Fruit fly (Drosophila melanogaster) whole organism, pupa: ENCODE results near the gene Kr-h2.

Experiments
- CG10348 ChIP-seq: fragments of 200-800 bp; sonication (Bioruptor generic); IDR thresholded peaks from 2 replicates; pipeline ENCODE4 v1.3.6; 2022; ENCODE audit warnings: missing biosample characterization, missing genetic modification characterization
- CG12605 ChIP-seq: fragments of 200-800 bp; sonication (Bioruptor generic); IDR thresholded peaks from 2 replicates; pipeline ENCODE4 v1.3.6; 2022; ENCODE audit warnings: missing biosample characterization, missing genetic modification characterization
- CG13204 ChIP-seq: fragments of 200-800 bp; sonication (Bioruptor generic); optimal IDR thresholded peaks from 2 replicates; lab custom pipeline; 2018; ENCODE audit warnings: missing biosample characterization, mild to moderate bottlenecking, missing genetic modification characterization, moderate library complexity
- CG14655 ChIP-seq: fragments of 200-800 bp; sonication (Bioruptor generic); optimal IDR thresholded peaks from 3 replicates; lab custom pipeline; 2017; ENCODE audit warnings: mild to moderate bottlenecking, missing biosample characterization, missing genetic modification reagents, missing genetic modification characterization
- CG15710 ChIP-seq: fragments of 200-800 bp; sonication (Bioruptor generic); optimal IDR thresholded peaks from 2 replicates; lab custom pipeline; 2018; ENCODE audit warnings: missing biosample characterization, mild to moderate bottlenecking, missing genetic modification characterization, moderate library complexity
- CG17806 ChIP-seq: fragments of 200-800 bp; sonication (Bioruptor generic); optimal IDR thresholded peaks from 2 replicates; lab custom pipeline; 2018; ENCODE audit warnings: missing biosample characterization, mild to moderate bottlenecking, missing genetic modification characterization, moderate library complexity
- CG32121 ChIP-seq: fragments of 200-800 bp; sonication (Bioruptor generic); IDR thresholded peaks from 2 replicates; pipeline ENCODE4 v1.3.6; 2022; ENCODE audit warnings: missing biosample characterization, missing genetic modification characterization
- CG34367 ChIP-seq: fragments of 200-800 bp; sonication (Bioruptor generic); optimal IDR thresholded peaks from 2 replicates; lab custom pipeline; 2018; ENCODE audit warnings: missing biosample characterization, mild to moderate bottlenecking, missing genetic modification characterization
- CG4496 ChIP-seq: fragments of 200-800 bp; sonication (Bioruptor generic); IDR thresholded peaks from 3 replicates; pipeline ENCODE4 v1.3.6; 2022; ENCODE audit warnings: missing biosample characterization, missing genetic modification characterization
- CG8159 ChIP-seq: fragments of 200-800 bp; sonication (Bioruptor generic); optimal IDR thresholded peaks from 3 replicates; lab custom pipeline; 2018; ENCODE audit warnings: missing biosample characterization, mild to moderate bottlenecking, missing genetic modification characterization, moderate library complexity
- CG8301 ChIP-seq: fragments of 200-800 bp; sonication (Bioruptor generic); optimal IDR thresholded peaks from 2 replicates; lab custom pipeline; 2018; ENCODE audit warnings: missing biosample characterization, mild to moderate bottlenecking, missing genetic modification characterization
- CG9948 ChIP-seq: fragments of 200-800 bp; sonication (Bioruptor generic); optimal IDR thresholded peaks from 2 replicates; lab custom pipeline; 2018; ENCODE audit warnings: missing biosample characterization, mild to moderate bottlenecking, missing genetic modification characterization, moderate library complexity
- D1 ChIP-seq: fragments of 200-800 bp; sonication (Bioruptor generic); optimal IDR thresholded peaks from 2 replicates; lab custom pipeline; 2018; ENCODE audit warnings: missing biosample characterization, mild to moderate bottlenecking, missing genetic modification characterization, moderate library complexity
- EcR ChIP-seq: fragments of 200-800 bp; sonication (Bioruptor generic); optimal IDR thresholded peaks from 3 replicates; lab custom pipeline; 2019; ENCODE audit warnings: missing biosample characterization, missing genetic modification characterization, mild to moderate bottlenecking, moderate library complexity, missing genetic modification reagents
- Ets98B ChIP-seq: fragments of 200-800 bp; sonication (Bioruptor generic); IDR thresholded peaks from 2 replicates; pipeline ENCODE4 v1.3.6; 2022; ENCODE audit warnings: missing biosample characterization, missing genetic modification characterization
- Pif1A ChIP-seq: fragments of 200-800 bp; sonication (Bioruptor generic); optimal IDR thresholded peaks from 3 replicates; lab custom pipeline; 2016; ENCODE audit warnings: missing biosample characterization, missing genetic modification characterization
- Pif1B ChIP-seq: fragments of 200-800 bp; sonication (Bioruptor generic); optimal IDR thresholded peaks from 3 replicates; lab custom pipeline; 2016; ENCODE audit warnings: missing biosample characterization, missing genetic modification characterization
- Snoo ChIP-seq: fragments of 200-800 bp; sonication (Bioruptor generic); optimal IDR thresholded peaks from 3 replicates; lab custom pipeline; 2017; ENCODE audit warnings: missing biosample characterization, mild to moderate bottlenecking, missing genetic modification characterization, inconsistent platforms
- fd96Ca ChIP-seq: fragments of 200-800 bp; sonication (Bioruptor generic); IDR thresholded peaks from 3 replicates; pipeline ENCODE4 v1.3.6; 2022; ENCODE audit warnings: missing biosample characterization, missing genetic modification characterization
- gl ChIP-seq: fragments of 200-800 bp; sonication (Bioruptor generic); optimal IDR thresholded peaks from 2 replicates; lab custom pipeline; 2018; ENCODE audit warnings: missing biosample characterization, mild to moderate bottlenecking, missing genetic modification characterization
- rn ChIP-seq: fragments of 200-800 bp; sonication (Bioruptor generic); IDR thresholded peaks from 2 replicates; pipeline ENCODE4 v1.3.6; 2022; ENCODE audit warnings: missing biosample characterization, missing genetic modification characterization

Kr-h2 gene

DNA sequence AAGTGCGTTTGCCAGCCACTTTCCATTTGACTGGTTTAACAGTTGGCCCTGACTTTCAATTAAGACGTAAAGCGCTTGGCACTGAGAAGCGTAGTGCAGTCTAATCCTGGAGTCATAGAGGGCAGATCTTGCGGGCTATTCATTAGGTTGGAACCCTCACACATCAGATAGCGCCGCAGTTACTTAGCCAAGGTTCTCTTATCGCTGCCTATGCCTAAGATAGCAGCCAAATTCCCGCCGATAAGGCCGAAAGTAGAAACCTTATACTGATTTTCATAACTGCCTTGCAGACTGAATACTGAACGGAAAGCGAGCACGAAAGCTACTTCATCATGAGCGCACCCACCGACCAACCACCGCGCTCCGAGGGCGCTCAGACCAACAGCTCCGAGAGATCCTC is 1.3 kb downstream of the Kr-h2 start:
- TF ChIP-seq CG8301 (tag; lab: Kevin White, UChicago) (no peak), Pif1B (GFP tag; lab: Kevin White, UChicago) (no peak), CG34367 (tag; lab: Kevin White, UChicago) (no peak), CG9948 (no peak), fd96Ca (GFP tag; lab: Robert Waterston, UW) (no peak), rn (GFP tag; lab: Robert Waterston, UW) (no peak), CG32121 (no peak), gl (tag; lab: Kevin White, UChicago) (no peak)
- TF ChIP-seq, all 21 proteins: peak for 0

DNA sequence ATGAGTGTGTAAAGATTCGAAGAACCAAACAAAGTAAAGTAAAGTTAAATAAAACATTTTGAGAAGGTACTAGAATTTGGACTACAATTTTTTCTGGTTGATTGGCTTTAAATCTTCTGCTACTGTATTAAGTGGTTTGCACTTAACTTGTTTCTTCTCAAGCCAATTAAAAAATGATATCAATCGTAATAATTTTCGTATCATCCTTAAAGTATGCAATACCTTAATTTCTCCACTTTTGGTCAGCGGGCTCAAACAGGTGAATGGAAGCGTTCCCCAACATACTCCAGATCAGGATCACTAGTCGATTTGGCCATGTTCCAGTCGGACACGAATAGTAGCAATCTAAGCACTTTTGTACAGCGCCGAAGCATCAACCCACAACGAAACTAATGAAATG is 3.1 kb downstream of the Kr-h2 start:
- TF ChIP-seq Ets98B (GFP tag; lab: Robert Waterston, UW) (no peak), CG32121 (no peak), Snoo (no peak), CG8159 (no peak), Pif1A (GFP tag; lab: Kevin White, UChicago) (no peak), CG4496 (GFP tag; lab: Robert Waterston, UW) (no peak), D1 (no peak), CG8301 (tag; lab: Kevin White, UChicago) (no peak), CG9948 (no peak), Pif1B (GFP tag; lab: Kevin White, UChicago) (no peak), CG17806 (tag; lab: Kevin White, UChicago) (no peak), fd96Ca (GFP tag; lab: Robert Waterston, UW) (no peak), CG34367 (tag; lab: Kevin White, UChicago) (no peak), gl (tag; lab: Kevin White, UChicago) (no peak), CG12605 (no peak)

DNA sequence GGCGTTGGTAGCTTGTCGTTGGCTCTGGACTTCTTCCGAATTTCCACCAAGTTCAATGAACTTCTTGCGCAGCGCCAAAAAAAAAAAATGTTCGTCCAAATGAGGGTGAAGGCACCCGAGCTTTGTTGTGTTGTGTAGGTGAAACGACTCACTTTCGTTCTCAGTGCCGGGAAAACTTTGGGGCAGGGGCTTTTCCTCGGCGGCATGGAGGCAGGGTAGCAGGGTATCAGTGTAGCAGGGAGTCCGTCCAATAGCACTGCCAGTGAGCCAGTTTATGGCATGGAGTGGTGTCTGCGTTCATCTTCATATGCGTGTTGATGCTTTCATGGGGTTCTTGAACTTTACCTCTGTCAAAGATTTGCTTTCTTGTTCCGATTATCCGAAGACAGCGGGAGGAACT is 3.5 kb downstream of the Kr-h2 start:
- TF ChIP-seq CG9948 (no peak), CG12605 (no peak), EcR (GFP tag; lab: Kevin White, UChicago) (peak; percentile 4), CG13204 (GFP tag; lab: Kevin White, UChicago) (no peak), Ets98B (GFP tag; lab: Robert Waterston, UW) (no peak), fd96Ca (GFP tag; lab: Robert Waterston, UW) (no peak), CG4496 (GFP tag; lab: Robert Waterston, UW) (no peak)

DNA sequence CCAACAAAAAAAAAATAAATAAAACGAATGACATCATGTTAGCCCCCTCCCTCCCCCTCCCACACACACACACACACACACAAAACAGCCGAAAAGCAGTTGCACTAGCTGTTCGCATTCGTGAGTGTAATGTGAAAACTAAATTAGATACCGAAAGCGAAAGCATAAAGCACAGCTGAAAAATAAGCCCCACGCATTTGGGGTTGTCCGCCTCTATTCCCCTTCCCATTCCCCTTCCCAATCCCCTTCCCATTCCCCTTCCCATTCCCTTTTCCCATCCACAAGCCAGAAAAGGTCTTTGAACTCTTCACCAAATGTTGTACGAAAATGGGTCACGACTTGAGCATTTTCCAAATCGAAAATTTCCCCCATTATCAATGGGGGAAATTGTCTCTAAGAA is 4.6 kb downstream of the Kr-h2 start:
- TF ChIP-seq CG10348 (GFP tag; lab: Robert Waterston, UW) = no peak
- TF ChIP-seq CG12605 = no peak
- TF ChIP-seq Snoo = no peak
- TF ChIP-seq CG15710 (tag; lab: Kevin White, UChicago) = no peak
- no peak for TF ChIP-seq gl (tag; lab: Kevin White, UChicago)
- TF ChIP-seq CG8159 = no peak
- no peak for TF ChIP-seq rn (GFP tag; lab: Robert Waterston, UW)
- no peak for TF ChIP-seq CG17806 (tag; lab: Kevin White, UChicago)

DNA sequence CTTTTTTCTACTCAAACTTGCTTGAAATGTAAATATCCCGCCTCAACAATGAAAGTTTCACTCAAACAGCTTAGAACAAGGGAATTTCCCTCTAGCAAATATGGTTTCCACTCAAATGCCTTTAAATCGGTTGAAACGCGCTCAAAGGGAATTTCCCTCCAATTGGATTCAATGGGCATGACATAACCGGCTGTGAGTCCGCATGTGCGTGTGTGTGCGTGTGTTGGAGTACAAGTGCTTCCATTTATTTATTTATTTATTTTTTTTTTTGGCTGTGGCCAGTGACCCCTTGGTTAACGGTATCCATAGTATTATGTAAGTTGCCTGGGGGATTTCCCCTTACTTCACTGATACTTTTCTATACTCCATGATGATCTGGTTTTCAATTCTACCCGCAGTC is 5.4 kb downstream of the Kr-h2 start:
- no peak for TF ChIP-seq Snoo
- no peak for TF ChIP-seq Pif1A (GFP tag; lab: Kevin White, UChicago)
- no peak for TF ChIP-seq CG32121
- TF ChIP-seq CG13204 (GFP tag; lab: Kevin White, UChicago) = no peak
- no peak for TF ChIP-seq CG15710 (tag; lab: Kevin White, UChicago)
- no peak for TF ChIP-seq CG12605
- no peak for TF ChIP-seq CG14655
- no peak for TF ChIP-seq CG10348 (GFP tag; lab: Robert Waterston, UW)
- no peak for TF ChIP-seq Ets98B (GFP tag; lab: Robert Waterston, UW)
- no peak for TF ChIP-seq fd96Ca (GFP tag; lab: Robert Waterston, UW)
- no peak for TF ChIP-seq CG17806 (tag; lab: Kevin White, UChicago)
- TF ChIP-seq CG34367 (tag; lab: Kevin White, UChicago) = no peak
- TF ChIP-seq CG8159 = no peak

DNA sequence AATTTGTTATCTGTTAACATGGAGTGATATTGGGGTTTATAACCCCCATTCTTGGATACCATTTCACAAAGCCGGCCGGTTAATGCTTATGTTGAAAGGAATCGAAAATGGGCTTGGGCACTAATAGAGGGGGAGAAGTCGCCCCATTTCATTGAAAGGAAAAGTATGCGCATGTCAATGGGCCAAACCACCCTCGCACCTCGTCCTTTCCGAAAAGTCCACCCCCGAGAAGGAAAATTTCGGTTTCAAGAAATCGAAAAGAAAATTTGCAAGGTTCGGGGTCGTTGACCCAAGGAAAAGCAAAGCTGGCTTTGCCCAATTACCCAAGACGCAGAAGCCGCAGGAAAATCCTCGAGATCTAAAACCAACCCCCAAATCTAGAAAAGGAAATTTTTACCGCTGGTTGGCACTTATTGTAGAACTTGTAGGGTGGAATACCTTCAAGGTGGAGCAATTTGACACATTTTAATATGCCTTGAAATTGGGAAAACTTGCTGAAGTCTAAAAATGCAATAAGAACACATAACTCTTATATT is 6.1 kb downstream of the Kr-h2 start:
- TF ChIP-seq Pif1A (GFP tag; lab: Kevin White, UChicago) (no peak), CG10348 (GFP tag; lab: Robert Waterston, UW) (no peak), D1 (no peak), CG12605 (no peak), CG32121 (no peak), rn (GFP tag; lab: Robert Waterston, UW) (no peak), CG4496 (GFP tag; lab: Robert Waterston, UW) (no peak), CG17806 (tag; lab: Kevin White, UChicago) (no peak), gl (tag; lab: Kevin White, UChicago) (no peak), CG8159 (no peak), CG8301 (tag; lab: Kevin White, UChicago) (no peak), Pif1B (GFP tag; lab: Kevin White, UChicago) (no peak), Snoo (no peak), fd96Ca (GFP tag; lab: Robert Waterston, UW) (no peak), CG9948 (no peak), CG14655 (no peak)

DNA sequence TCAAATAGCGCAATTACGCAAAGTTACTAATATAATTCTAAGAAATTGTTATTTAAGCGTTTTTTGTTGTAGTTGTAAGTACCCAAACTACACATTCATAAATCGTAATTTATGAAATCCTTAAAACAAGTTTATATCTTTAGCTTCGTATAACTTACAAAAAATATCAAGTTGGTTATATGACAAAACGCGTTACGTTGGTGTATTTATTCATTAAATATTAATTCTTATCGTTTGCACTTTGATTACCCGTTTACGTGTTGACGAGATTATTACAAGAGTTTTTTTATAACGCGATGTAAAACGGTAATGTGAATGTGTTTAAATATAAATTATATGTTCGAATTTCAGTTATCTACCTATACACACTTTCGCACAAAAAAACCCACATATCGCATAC is 6.8 kb downstream of the Kr-h2 start:
- TF ChIP-seq CG34367 (tag; lab: Kevin White, UChicago) (no peak), gl (tag; lab: Kevin White, UChicago) (no peak), Pif1A (GFP tag; lab: Kevin White, UChicago) (no peak), fd96Ca (GFP tag; lab: Robert Waterston, UW) (no peak)
